Worm (Caenorhabditis elegans) whole organism, early embryonic: ENCODE results near the gene srh-76.

Source experiments
- B0310.2 ChIP-seq: sonication (generic microtip); optimal IDR thresholded peaks from 2 replicates; lab custom pipeline; 2016; ENCODE audit warnings: mild to moderate bottlenecking, missing genetic modification characterization, missing compliant biosample characterization
- ama-1 ChIP-seq: fragments of 150-350 bp; optimal IDR thresholded peaks from 2 replicates; lab custom pipeline; 2014
- ceh-13 ChIP-seq: fragments of 200-800 bp; sonication (Bioruptor generic); optimal IDR thresholded peaks from 2 replicates; lab custom pipeline; 2018; ENCODE audit warnings: mild to moderate bottlenecking, missing genetic modification characterization, missing compliant biosample characterization
- ceh-36 ChIP-seq: sonication (generic microtip); optimal IDR thresholded peaks from 2 replicates; lab custom pipeline; 2016; ENCODE audit warnings: missing genetic modification characterization, inconsistent platforms, missing compliant biosample characterization
- flt-1 ChIP-seq: fragments of 200-800 bp; sonication (Bioruptor generic); IDR thresholded peaks from 2 replicates; pipeline ENCODE4 v1.3.6; 2022; ENCODE audit warnings: missing genetic modification characterization, missing compliant biosample characterization
- hmbx-1 ChIP-seq: sonication (generic microtip); optimal IDR thresholded peaks from 2 replicates; lab custom pipeline; 2016; ENCODE audit warnings: mild to moderate bottlenecking, missing genetic modification characterization, missing compliant biosample characterization
- hmg-4 ChIP-seq: fragments of 200-800 bp; sonication (Bioruptor generic); optimal IDR thresholded peaks from 2 replicates; lab custom pipeline; 2018; ENCODE audit warnings: mild to moderate bottlenecking, missing genetic modification characterization, missing compliant biosample characterization
- hnd-1 ChIP-seq: sonication (generic microtip); optimal IDR thresholded peaks from 2 replicates; lab custom pipeline; 2016; ENCODE audit warnings: missing genetic modification characterization, missing compliant biosample characterization
- tbx-11 ChIP-seq: fragments of 200-800 bp; sonication (Bioruptor generic); IDR thresholded peaks from 2 replicates; pipeline ENCODE4 v1.3.6; 2022; ENCODE audit warnings: missing genetic modification characterization, missing compliant biosample characterization
- tbx-37 ChIP-seq: fragments of 200-800 bp; sonication (Bioruptor generic); conservative IDR thresholded peaks from 2 replicates; pipeline ENCODE4 v1.3.6; 2022; ENCODE audit warnings: missing genetic modification reagents, missing genetic modification characterization, missing compliant biosample characterization

DNA sequence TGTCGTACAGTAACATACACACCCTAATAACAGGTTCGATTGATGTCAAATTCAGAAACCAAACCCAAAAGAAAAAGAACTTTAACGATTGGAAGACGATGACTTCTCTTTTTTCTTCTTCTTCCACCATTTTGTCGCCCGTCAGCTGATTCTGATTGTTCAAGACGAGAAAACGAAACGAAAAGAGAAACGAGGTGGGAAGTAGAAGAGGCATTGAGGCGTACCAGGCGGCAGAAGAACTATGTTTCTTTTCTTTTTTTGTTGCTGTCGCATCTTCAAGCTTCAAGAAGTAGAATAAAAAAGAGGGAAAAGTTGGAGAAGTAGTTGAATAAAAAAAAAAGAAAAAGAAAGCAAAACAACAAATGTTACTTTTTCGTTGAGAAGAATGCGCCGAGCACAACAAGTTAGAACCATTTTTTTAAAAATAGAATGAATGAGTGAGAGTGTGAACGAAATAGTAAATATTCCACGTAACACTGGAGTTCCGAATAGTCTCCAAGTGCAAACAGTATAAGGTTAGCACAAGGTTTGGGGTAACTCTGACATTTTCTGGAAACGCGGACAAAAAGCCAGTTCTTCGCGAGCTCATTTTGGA lies 14.5 kb downstream of the srh-76 start:
- no peak for TF ChIP-seq ama-1 (lab: Kevin White, UChicago)
- no peak for TF ChIP-seq flt-1 (GFP tag; lab: Robert Waterston, UW)
- no peak for TF ChIP-seq hmg-4 (GFP tag; lab: Kevin White, UChicago)
- TF ChIP-seq hmbx-1, result no peak
- no peak for TF ChIP-seq B0310.2 (tag; lab: Kevin White, UChicago)
- TF ChIP-seq tbx-11 (GFP tag; lab: Robert Waterston, UW), result no peak
- no peak for TF ChIP-seq tbx-37 (GFP tag; lab: Robert Waterston, UW)
- no peak for TF ChIP-seq hnd-1
- no peak for TF ChIP-seq ceh-13 (GFP tag; lab: Kevin White, UChicago)
- no peak for TF ChIP-seq ceh-36 (tag; lab: Kevin White, UChicago)
